Fruit fly (Drosophila melanogaster) whole organism, embryonic: ENCODE results near the gene CG14221.

Experiments
- Ada2b ChIP-seq: fragments of 200-800 bp; sonication (Bioruptor generic); IDR thresholded peaks from 2 replicates; pipeline ENCODE4 v1.3.6; 2022; ENCODE audit warnings: missing biosample characterization, missing genetic modification characterization
- Atf6 ChIP-seq: fragments of 200-800 bp; sonication (Bioruptor generic); IDR thresholded peaks from 2 replicates; pipeline ENCODE4 v1.3.6; 2022; ENCODE audit warnings: missing biosample characterization, missing genetic modification characterization
- Bteb2 ChIP-seq: fragments of 200-800 bp; sonication (Bioruptor generic); optimal IDR thresholded peaks from 2 replicates; lab custom pipeline; 2016; ENCODE audit warnings: missing biosample characterization, missing genetic modification characterization
- CG10654 ChIP-seq: fragments of 200-800 bp; sonication (Bioruptor generic); optimal IDR thresholded peaks from 2 replicates; lab custom pipeline; 2016; ENCODE audit warnings: missing biosample characterization, missing genetic modification characterization
- CG10979 ChIP-seq: fragments of 200-800 bp; sonication (Bioruptor generic); optimal IDR thresholded peaks from 2 replicates; lab custom pipeline; 2018; ENCODE audit warnings: missing biosample characterization, mild to moderate bottlenecking, missing genetic modification characterization, moderate library complexity
- CG11504 ChIP-seq: fragments of 200-800 bp; sonication (Bioruptor generic); optimal IDR thresholded peaks from 3 replicates; lab custom pipeline; 2019; ENCODE audit warnings: missing biosample characterization, mild to moderate bottlenecking, missing genetic modification characterization, moderate library complexity
- CG13287 ChIP-seq: fragments of 200-800 bp; sonication (Bioruptor generic); IDR thresholded peaks from 2 replicates; pipeline ENCODE4 v1.3.6; 2022; ENCODE audit warnings: missing biosample characterization, missing genetic modification characterization; ENCODE audit not compliant: partially characterized antibody
- CG15514 ChIP-seq: fragments of 200-800 bp; sonication (Bioruptor generic); optimal IDR thresholded peaks from 3 replicates; lab custom pipeline; 2017; ENCODE audit warnings: missing biosample characterization, missing genetic modification characterization, mild to moderate bottlenecking, moderate library complexity, missing genetic modification reagents
- CG16815 ChIP-seq: fragments of 200-800 bp; sonication (Bioruptor generic); optimal IDR thresholded peaks from 3 replicates; lab custom pipeline; 2017; ENCODE audit warnings: missing biosample characterization, mild to moderate bottlenecking, missing genetic modification characterization
- CG17328 ChIP-seq: fragments of 200-800 bp; sonication (Bioruptor generic); IDR thresholded peaks from 2 replicates; pipeline ENCODE4 v1.3.6; 2022; ENCODE audit warnings: missing biosample characterization, missing genetic modification characterization
- CG17361 ChIP-seq: fragments of 200-800 bp; sonication (Bioruptor generic); IDR thresholded peaks from 3 replicates; pipeline ENCODE4 v1.3.6; 2022; ENCODE audit warnings: missing biosample characterization, missing genetic modification characterization
- CG17802 ChIP-seq: fragments of 200-800 bp; sonication (Bioruptor generic); optimal IDR thresholded peaks from 2 replicates; lab custom pipeline; 2018; ENCODE audit warnings: missing biosample characterization, mild to moderate bottlenecking, missing genetic modification characterization, moderate library complexity
- CG31441 ChIP-seq: fragments of 200-800 bp; sonication (Bioruptor generic); IDR thresholded peaks from 2 replicates; pipeline ENCODE4 v1.3.6; 2022; ENCODE audit warnings: missing biosample characterization, missing genetic modification characterization
- CG34376 ChIP-seq: fragments of 200-800 bp; sonication (Bioruptor generic); optimal IDR thresholded peaks from 2 replicates; lab custom pipeline; 2018; ENCODE audit warnings: missing biosample characterization, mild to moderate bottlenecking, missing genetic modification characterization
- CG43689 ChIP-seq: fragments of 200-800 bp; sonication (Bioruptor generic); IDR thresholded peaks from 2 replicates; pipeline ENCODE4 v1.3.6; 2022; ENCODE audit warnings: missing biosample characterization, missing genetic modification characterization
- CG4707 ChIP-seq: fragments of 200-800 bp; sonication (Bioruptor generic); optimal IDR thresholded peaks from 2 replicates; lab custom pipeline; 2018; ENCODE audit warnings: missing biosample characterization, mild to moderate bottlenecking, missing genetic modification characterization, moderate library complexity
- CG4730 ChIP-seq: fragments of 200-800 bp; sonication (Bioruptor generic); IDR thresholded peaks from 2 replicates; pipeline ENCODE4 v1.3.6; 2022; ENCODE audit warnings: missing biosample characterization, missing genetic modification characterization
- CG8290 ChIP-seq, 3 experiments: fragments of 200-800 bp; sonication (Bioruptor generic); optimal IDR thresholded peaks; 2 replicates each; lab custom pipeline; 2016 to 2019; ENCODE audit warnings: missing biosample characterization in 3 of 3, missing genetic modification characterization in 3 of 3, mild to moderate bottlenecking in 2 of 3, moderate library complexity in 1 of 3
- CG8478 ChIP-seq: fragments of >200 bp; optimal IDR thresholded peaks from 2 replicates; lab custom pipeline; 2018
- CG9876 ChIP-seq: fragments of 200-800 bp; sonication (Bioruptor generic); optimal IDR thresholded peaks from 2 replicates; lab custom pipeline; 2016; ENCODE audit warnings: missing biosample characterization, missing genetic modification characterization
- CG9932 ChIP-seq: fragments of 200-800 bp; sonication (Bioruptor generic); IDR thresholded peaks from 2 replicates; pipeline ENCODE4 v1.3.6; 2022; ENCODE audit warnings: missing biosample characterization, missing genetic modification characterization
- Chrac-16 ChIP-seq: fragments of 200-800 bp; sonication (Bioruptor generic); optimal IDR thresholded peaks from 3 replicates; lab custom pipeline; 2016; ENCODE audit warnings: missing biosample characterization, missing genetic modification characterization
- CoRest ChIP-seq: fragments of 200-800 bp; sonication (Bioruptor generic); optimal IDR thresholded peaks from 3 replicates; lab custom pipeline; 2018; ENCODE audit warnings: missing biosample characterization, mild to moderate bottlenecking, missing genetic modification characterization, moderate library complexity
- Dll ChIP-seq: fragments of 200-800 bp; sonication (Bioruptor generic); IDR thresholded peaks from 4 replicates; pipeline ENCODE4 v1.3.6; 2022; ENCODE audit warnings: missing biosample characterization, missing genetic modification characterization; ENCODE audit not compliant: partially characterized antibody
- Doc3 ChIP-seq: fragments of 200-800 bp; sonication (Bioruptor generic); IDR thresholded peaks from 3 replicates; pipeline ENCODE4 v1.3.6; 2022; ENCODE audit warnings: missing biosample characterization, missing genetic modification characterization; ENCODE audit not compliant: partially characterized antibody
- ERR ChIP-seq: fragments of 200-800 bp; sonication (Bioruptor generic); optimal IDR thresholded peaks from 2 replicates; lab custom pipeline; 2016; ENCODE audit warnings: missing biosample characterization, missing genetic modification characterization
- Fer3 ChIP-seq: fragments of 200-800 bp; sonication (Bioruptor generic); optimal IDR thresholded peaks from 2 replicates; lab custom pipeline; 2018; ENCODE audit warnings: missing biosample characterization, mild to moderate bottlenecking, missing genetic modification characterization, moderate library complexity
- Hr78 ChIP-seq, 2 experiments: fragments of 200-800 bp in 1 of 2; fragments of >200 bp in 1 of 2; sonication (Bioruptor generic) in 1 of 2; optimal IDR thresholded peaks; 2 replicates each; lab custom pipeline; 2017 to 2019; ENCODE audit warnings: missing biosample characterization in 2 of 2, missing genetic modification characterization in 2 of 2, mild to moderate bottlenecking in 1 of 2, moderate library complexity in 1 of 2
- Lim3 ChIP-seq: fragments of 200-800 bp; sonication (Bioruptor generic); IDR thresholded peaks from 2 replicates; pipeline ENCODE4 v1.3.6; 2022; ENCODE audit warnings: missing biosample characterization, missing genetic modification characterization
- Mes4 ChIP-seq: fragments of 200-800 bp; sonication (Bioruptor generic); optimal IDR thresholded peaks from 2 replicates; lab custom pipeline; 2016; ENCODE audit warnings: missing biosample characterization, missing genetic modification characterization
- Nf-YA ChIP-seq: fragments of 200-800 bp; sonication (Bioruptor generic); IDR thresholded peaks from 2 replicates; pipeline ENCODE4 v1.3.6; 2022; ENCODE audit warnings: missing biosample characterization, missing genetic modification characterization
- Optix ChIP-seq: fragments of 200-800 bp; sonication (Bioruptor generic); IDR thresholded peaks from 3 replicates; pipeline ENCODE4 v1.3.6; 2022; ENCODE audit warnings: missing biosample characterization, missing genetic modification characterization
- Ravus ChIP-seq: fragments of 200-800 bp; sonication (Bioruptor generic); IDR thresholded peaks from 2 replicates; pipeline ENCODE4 v1.3.6; 2022; ENCODE audit warnings: missing biosample characterization, missing genetic modification characterization
- Sox100B ChIP-seq: fragments of 200-800 bp; sonication (Bioruptor generic); optimal IDR thresholded peaks from 3 replicates; lab custom pipeline; 2018; ENCODE audit warnings: missing biosample characterization, mild to moderate bottlenecking, missing genetic modification characterization
- Trl ChIP-seq, 3 experiments: fragments of >200 bp in 2 of 3; fragments of 200-800 bp in 1 of 3; sonication (Bioruptor generic) in 1 of 3; optimal IDR thresholded peaks; 2 replicates in 1 of 3; 3 replicates in 2 of 3; lab custom pipeline; 2016 to 2017; ENCODE audit warnings: missing biosample characterization in 1 of 3, missing genetic modification characterization in 1 of 3
- ase ChIP-seq: fragments of 200-800 bp; sonication (Bioruptor generic); IDR thresholded peaks from 3 replicates; pipeline ENCODE4 v1.3.6; 2022; ENCODE audit warnings: missing biosample characterization, missing genetic modification characterization
- disco-r ChIP-seq: fragments of 200-800 bp; sonication (Bioruptor generic); optimal IDR thresholded peaks from 2 replicates; lab custom pipeline; 2016; ENCODE audit warnings: missing biosample characterization, missing genetic modification characterization
- eve ChIP-seq, 2 experiments: fragments of >200 bp; optimal IDR thresholded peaks; 2 replicates each; lab custom pipeline; 2017; ENCODE audit warnings: missing biosample characterization in 2 of 2, missing genetic modification characterization in 2 of 2
- h ChIP-seq: fragments of >200 bp; optimal IDR thresholded peaks from 2 replicates; lab custom pipeline; 2017
- inv ChIP-seq: fragments of 200-800 bp; sonication (Bioruptor generic); IDR thresholded peaks from 2 replicates; pipeline ENCODE4 v1.3.6; 2022; ENCODE audit warnings: missing biosample characterization, missing genetic modification characterization; ENCODE audit not compliant: partially characterized antibody
- lov ChIP-seq, 2 experiments: fragments of 200-800 bp in 1 of 2; fragments of >200 bp in 1 of 2; sonication (Bioruptor generic) in 1 of 2; IDR thresholded peaks in 1 of 2; optimal IDR thresholded peaks in 1 of 2; 2 replicates in 1 of 2; 3 replicates in 1 of 2; pipeline versions ENCODE4 v1.3.6 to Lab custom; 2017 to 2022; ENCODE audit warnings: missing biosample characterization in 1 of 2, missing genetic modification characterization in 1 of 2
- p53 ChIP-seq: fragments of 200-800 bp; sonication (Bioruptor generic); optimal IDR thresholded peaks from 2 replicates; lab custom pipeline; 2016; ENCODE audit warnings: missing biosample characterization, missing genetic modification characterization
- psq ChIP-seq: fragments of 200-800 bp; sonication (Bioruptor generic); optimal IDR thresholded peaks from 2 replicates; lab custom pipeline; 2017; ENCODE audit warnings: missing biosample characterization, missing genetic modification characterization
- ranshi ChIP-seq: fragments of 200-800 bp; sonication (Bioruptor generic); IDR thresholded peaks from 2 replicates; pipeline ENCODE4 v1.3.6; 2022; ENCODE audit warnings: missing biosample characterization, missing genetic modification characterization
- schlank ChIP-seq: fragments of 200-800 bp; sonication (Bioruptor generic); optimal IDR thresholded peaks from 2 replicates; lab custom pipeline; 2018; ENCODE audit warnings: missing biosample characterization, mild to moderate bottlenecking, missing genetic modification characterization
- shn ChIP-seq: fragments of 200-800 bp; sonication (Bioruptor generic); optimal IDR thresholded peaks from 3 replicates; lab custom pipeline; 2016; ENCODE audit warnings: missing biosample characterization, missing genetic modification characterization
- slou ChIP-seq: fragments of 200-800 bp; sonication (Bioruptor generic); optimal IDR thresholded peaks from 3 replicates; lab custom pipeline; 2016; ENCODE audit warnings: missing biosample characterization, missing genetic modification characterization
- twi ChIP-seq: fragments of 200-800 bp; optimal IDR thresholded peaks from 2 replicates; lab custom pipeline; 2019; ENCODE audit warnings: missing biosample characterization, mild to moderate bottlenecking, missing genetic modification characterization, moderate library complexity
- z ChIP-seq: fragments of 200-800 bp; sonication (Bioruptor generic); IDR thresholded peaks from 3 replicates; pipeline ENCODE4 v1.3.6; 2022; ENCODE audit warnings: missing biosample characterization, missing genetic modification characterization

Gene CG14221

dm6 chrX:19642819-19643504 is 21.9 kb upstream of the CG14221 start, which contains the start of the genes CG12237 and Sec61gamma (continued):
- TF ChIP-seq CG31441 (GFP tag; lab: Robert Waterston, UW) (0 out of 2 replicates have a peak, but pooled peaks have one; percentile 32), CG8290 (GFP tag; optimal IDR thresholded peaks at IDR 0.05; lab: Kevin White, UChicago) (peak; percentile 7), CG8290 (tag; optimal IDR thresholded peaks at IDR 0.05; lab: Kevin White, UChicago) (peak in 1 of 2 experiments; percentile 78), schlank (tag; lab: Kevin White, UChicago) (no peak), Nf-YA (no peak), CG4730 (no peak), z (no peak), Ravus (GFP tag; lab: Robert Waterston, UW) (no peak), Fer3 (tag; lab: Kevin White, UChicago) (peak; percentile 1), Mes4 (peak; percentile 26), slou (no peak), CG4707 (GFP tag; lab: Kevin White, UChicago) (no peak), Dll (GFP tag; lab: Robert Waterston, UW) (no peak), Atf6 (GFP tag; lab: Robert Waterston, UW) (no peak), CG16815 (GFP tag; lab: Kevin White, UChicago) (no peak), psq (GFP tag; lab: Kevin White, UChicago) (no peak), CG9932 (GFP tag; lab: Robert Waterston, UW) (peak; percentile 53; the same call in 1 of the 2 replicates), Doc3 (GFP tag; lab: Robert Waterston, UW) (no peak), Sox100B (GFP tag; lab: Kevin White, UChicago) (no peak), Lim3 (GFP tag; lab: Robert Waterston, UW) (no peak), CG17328 (GFP tag; lab: Robert Waterston, UW) (no peak), lov (optimal IDR thresholded peaks at IDR 0.05; lab: Kevin White, UChicago) (no peak), lov (GFP tag; IDR thresholded peaks at IDR 0.05; lab: Robert Waterston, UW) (no peak), CG10654 (GFP tag; lab: Kevin White, UChicago) (peak; percentile 3), CG13287 (GFP tag; lab: Robert Waterston, UW) (no peak; the same call in 1 of the 2 replicates), Bteb2 (peak; percentile 13), CoRest (tag; lab: Kevin White, UChicago) (peak; percentile 53), CG11504 (tag; lab: Kevin White, UChicago) (no peak), Chrac-16 (no peak), CG17361 (GFP tag; lab: Robert Waterston, UW) (peak; percentile 48; the same call in 2 of the 3 replicates), ase (GFP tag; lab: Robert Waterston, UW) (no peak), ERR (GFP tag; lab: Kevin White, UChicago) (peak; percentile 25), Hr78 (GFP tag; optimal IDR thresholded peaks at IDR 0.05; lab: Kevin White, UChicago) (no peak), ranshi (no peak), h (lab: Kevin White, UChicago) (no peak), inv (no peak), CG9876 (GFP tag; lab: Kevin White, UChicago) (no peak), Trl (optimal IDR thresholded peaks at IDR 0.05; lab: Kevin White, UChicago) (no peak), Trl (GFP tag; optimal IDR thresholded peaks at IDR 0.05; lab: Kevin White, UChicago) (peak; percentile 18), CG17802 (tag; lab: Kevin White, UChicago) (peak; percentile 15), Ada2b (no peak), CG34376 (GFP tag; lab: Kevin White, UChicago) (peak; percentile 48), Optix (GFP tag; lab: Robert Waterston, UW) (no peak), p53 (peak; percentile 44), CG43689 (no peak), eve (GFP tag; optimal IDR thresholded peaks at IDR 0.05; lab: Kevin White, UChicago) (no peak), twi (tag; lab: Kevin White, UChicago) (no peak), CG10979 (no peak), disco-r (GFP tag; lab: Kevin White, UChicago) (no peak), shn (no peak), CG8478 (lab: Kevin White, UChicago) (no peak), CG15514 (GFP tag; lab: Kevin White, UChicago) (peak; percentile 79)
